2 worm cellular contexts compared by ENCODE assay signal in genomic region chrX:4604185-4604584, ce11.
A peak's percentile ranks its signal among the peaks of the same experiment; 100 is the strongest.
TF ChIP-seq lines count a peak whose summit lies in the region.

No protein-coding gene starts in this region.

TF ChIP-seq in whole organism, L1 larva, 84 proteins besides CTCF, POLR2A, EP300 and RAD21:
- peak; percentile 78 for TF ChIP-seq blmp-1 (tag; optimal IDR thresholded peaks at IDR 0.05; lab: Kevin White, UChicago)
- TF ChIP-seq ets-5 (GFP tag; IDR thresholded peaks at IDR 0.05; lab: Robert Waterston, UW) = no peak

TF ChIP-seq in whole organism, L4 larva, 104 proteins besides CTCF, POLR2A, EP300 and RAD21:
- no peak for TF ChIP-seq ceh-44 (GFP tag; IDR thresholded peaks at IDR 0.05; lab: Robert Waterston, UW)
- TF ChIP-seq Y105C5A.15 (GFP tag; IDR thresholded peaks at IDR 0.05; lab: Robert Waterston, UW) = no peak
- no peak for TF ChIP-seq skn-1 (tag; optimal IDR thresholded peaks at IDR 0.05; lab: Kevin White, UChicago)
- TF ChIP-seq ztf-11 (tag; optimal IDR thresholded peaks at IDR 0.05; lab: Kevin White, UChicago) = no peak
- TF ChIP-seq unc-62 (GFP tag; optimal IDR thresholded peaks at IDR 0.05 in 1 of 2; lab: Kevin White, UChicago) = peak in 1 of 2 experiments; percentile 74
- TF ChIP-seq unc-62 (tag; optimal IDR thresholded peaks at IDR 0.05; lab: Kevin White, UChicago) = no peak
- TF ChIP-seq aha-1 (tag; lab: Kevin White, UChicago) = peak; percentile 2
- TF ChIP-seq T26A8.4 (GFP tag; IDR thresholded peaks at IDR 0.05; lab: Robert Waterston, UW) = no peak
- TF ChIP-seq dmd-6 (GFP tag; IDR thresholded peaks at IDR 0.05; lab: Robert Waterston, UW) = no peak

Comparison
In these comparisons a context has a peak if more than half of its experiments do, and no peak if none do; other contexts are left out.
1. Of the 29 proteins assayed by ChIP-seq in both whole organism, L4 larva and whole organism, L1 larva: peak only in whole organism, L4 larva: aha-1; only in whole organism, L1 larva: none; in both: none; in neither: 27; mixed calls (peak in some experiments, not most) for 1.